Fruit fly (Drosophila melanogaster): ENCODE data around the gene CG11248.
A peak's percentile ranks its signal among the peaks of the same experiment; 100 is the strongest.

The CG11248 gene

DNA sequence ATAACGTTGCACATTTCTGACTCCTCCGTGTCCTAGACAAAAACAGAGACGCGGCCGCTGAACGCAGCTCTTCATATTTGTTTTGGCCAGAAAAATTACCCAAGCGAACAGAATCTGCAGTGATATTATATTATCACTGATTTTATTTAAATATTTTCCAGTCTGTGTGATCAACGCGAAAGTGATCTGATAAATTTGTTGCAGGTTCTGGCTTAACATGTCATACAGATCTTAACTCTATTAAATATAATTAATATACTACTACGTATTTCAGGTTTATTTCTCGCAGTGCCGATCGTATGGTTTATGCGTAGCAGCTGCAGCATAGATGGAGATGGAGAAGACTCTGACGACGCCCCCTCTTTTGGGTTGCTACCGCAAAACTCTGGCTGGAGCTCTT, 41.0 kb downstream of the CG11248 start (continued):
- TF ChIP-seq spab (GFP tag; optimal IDR thresholded peaks at IDR 0.05) = peak; percentile 55
- no peak for TF ChIP-seq Hr38 (GFP tag; optimal IDR thresholded peaks at IDR 0.05)
- no peak for TF ChIP-seq CG6276 (GFP tag; optimal IDR thresholded peaks at IDR 0.05)
- TF ChIP-seq CG32006 (GFP tag; optimal IDR thresholded peaks at IDR 0.05) = peak; percentile 25
- no peak for TF ChIP-seq vri (GFP tag; optimal IDR thresholded peaks at IDR 0.05)
- TF ChIP-seq CG1621 (tag; optimal IDR thresholded peaks at IDR 0.05) = peak; percentile 65
- peak; percentile 39 for TF ChIP-seq Eip75B (GFP tag; optimal IDR thresholded peaks at IDR 0.05)
- no peak for TF ChIP-seq fkh (GFP tag; optimal IDR thresholded peaks at IDR 0.05)
- no peak for TF ChIP-seq Gug (GFP tag; IDR thresholded peaks at IDR 0.05)
- TF ChIP-seq Eip78C (GFP tag) = peak; percentile 77
- TF ChIP-seq Ets96B (tag; optimal IDR thresholded peaks at IDR 0.05) = peak; percentile 77
- no peak for TF ChIP-seq CG4318 (GFP tag; optimal IDR thresholded peaks at IDR 0.05)
- peak; percentile 8 for TF ChIP-seq CG34406 (GFP tag; optimal IDR thresholded peaks at IDR 0.05)

DNA sequence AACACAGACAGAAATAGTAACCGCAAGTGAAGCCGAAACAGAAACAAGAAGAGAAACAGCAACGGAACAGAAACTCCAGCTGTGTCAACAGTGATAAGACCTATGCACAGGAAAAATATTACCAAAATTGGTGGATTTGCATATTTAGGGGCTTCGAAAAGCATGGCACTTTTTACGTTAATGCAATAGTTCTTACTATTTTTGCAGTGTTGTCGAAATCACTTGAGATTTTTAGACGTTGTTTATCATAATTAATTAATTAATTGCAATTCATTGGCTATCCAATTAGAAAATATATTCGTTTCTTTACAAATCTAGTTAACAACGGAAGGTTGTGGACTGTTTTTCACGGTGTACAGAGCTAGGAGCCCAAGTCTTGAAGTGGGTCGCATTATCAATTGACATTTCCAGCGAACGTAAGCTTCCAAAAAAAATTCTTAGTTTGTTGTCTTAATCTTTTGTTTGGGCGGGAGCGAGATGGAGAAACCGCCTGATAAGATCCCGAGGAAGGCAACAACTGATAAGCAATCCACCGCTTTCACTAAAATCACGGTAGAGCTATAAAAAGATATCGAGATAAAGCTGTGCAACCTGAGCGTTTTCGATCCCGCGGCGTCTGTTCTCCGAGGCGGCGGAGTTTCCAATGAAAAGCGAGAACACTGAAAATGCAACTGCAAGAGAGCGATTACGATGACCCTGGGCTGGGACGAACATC, 47.3 kb downstream of the CG11248 start:
- TF ChIP-seq fkh (GFP tag; optimal IDR thresholded peaks at IDR 0.05) (peak; percentile 51), Eip78C (GFP tag) (peak; percentile 47), svp (GFP tag) (peak; percentile 62), Ets21C (GFP tag; optimal IDR thresholded peaks at IDR 0.05) (no peak), cyc (GFP tag; optimal IDR thresholded peaks at IDR 0.05) (no peak)

- no peak for TF ChIP-seq CG8632 (GFP tag; optimal IDR thresholded peaks at IDR 0.05)
- no peak for TF ChIP-seq dac (GFP tag; optimal IDR thresholded peaks at IDR 0.05)
- TF ChIP-seq OdsH (GFP tag; optimal IDR thresholded peaks at IDR 0.05) = no peak
- TF ChIP-seq topi (GFP tag; optimal IDR thresholded peaks at IDR 0.05) = no peak
These were observed 47.9 kb downstream of the CG11248 start for dm6 chr3L:21727728-21728124.

dm6 chr3L:21728616-21729047, 48.8 kb downstream of the CG11248 start, which contains the start of the genes CG11247 and Polr2H:
Gene CG11247, minus strand, starts transcription at chr3L:21728806.
Gene Polr2H, plus strand, starts transcription at chr3L:21728932.
- TF ChIP-seq Hr4 (GFP tag; optimal IDR thresholded peaks at IDR 0.05) (peak; percentile 95), lz (GFP tag; optimal IDR thresholded peaks at IDR 0.05) (peak; percentile 94), fkh (GFP tag; optimal IDR thresholded peaks at IDR 0.05) (peak; percentile 79), Eip78C (GFP tag) (peak; percentile 93), Eip75B (GFP tag; optimal IDR thresholded peaks at IDR 0.05) (peak; percentile 88), Smox (GFP tag; optimal IDR thresholded peaks at IDR 0.05) (peak; percentile 86), acj6 (GFP tag; optimal IDR thresholded peaks at IDR 0.05) (peak; percentile 93), dac (GFP tag; optimal IDR thresholded peaks at IDR 0.05) (peak; percentile 80), cyc (GFP tag; optimal IDR thresholded peaks at IDR 0.05) (peak; percentile 96), achi (GFP tag; optimal IDR thresholded peaks at IDR 0.05) (peak; percentile 89), fd59A (GFP tag; optimal IDR thresholded peaks at IDR 0.05) (peak; percentile 68), Sox14 (GFP tag; optimal IDR thresholded peaks at IDR 0.05) (peak; percentile 92), dsx (GFP tag; optimal IDR thresholded peaks at IDR 0.05; ENCODE audit: poor library complexity, severe bottlenecking) (peak; percentile 58), CG7368 (GFP tag; optimal IDR thresholded peaks at IDR 0.05) (peak; percentile 80), CG8319 (GFP tag; optimal IDR thresholded peaks at IDR 0.05) (peak; percentile 80), CG8632 (GFP tag; optimal IDR thresholded peaks at IDR 0.05) (peak; percentile 63), CG34406 (GFP tag; optimal IDR thresholded peaks at IDR 0.05) (peak; percentile 79), CG16779 (tag; optimal IDR thresholded peaks at IDR 0.05) (no peak), topi (GFP tag; optimal IDR thresholded peaks at IDR 0.05) (peak; percentile 88), Eip93F (GFP tag; optimal IDR thresholded peaks at IDR 0.05) (peak; percentile 31), Gug (GFP tag; IDR thresholded peaks at IDR 0.05) (peak; percentile 88), svp (GFP tag) (peak; percentile 93), Sox102F (GFP tag; optimal IDR thresholded peaks at IDR 0.05) (peak; percentile 86), CG31627 (GFP tag; optimal IDR thresholded peaks at IDR 0.05) (peak; percentile 97), Ets21C (GFP tag; optimal IDR thresholded peaks at IDR 0.05) (peak; percentile 94), vri (GFP tag; optimal IDR thresholded peaks at IDR 0.05) (peak; percentile 70), CG15336 (GFP tag; IDR thresholded peaks at IDR 0.05) (peak; percentile 73), CG3919 (GFP tag; optimal IDR thresholded peaks at IDR 0.05) (peak; percentile 91), CG10669 (GFP tag; optimal IDR thresholded peaks at IDR 0.05) (peak; percentile 73), Ets96B (tag; optimal IDR thresholded peaks at IDR 0.05) (peak; percentile 78), Sox15 (GFP tag; optimal IDR thresholded peaks at IDR 0.05) (peak; percentile 95), fd85E (GFP tag; optimal IDR thresholded peaks at IDR 0.05) (peak; percentile 58), CG6854 (GFP tag; optimal IDR thresholded peaks at IDR 0.05) (no peak), CG11294 (GFP tag; IDR thresholded peaks at IDR 0.05) (peak; percentile 79; the same call in 1 of the 2 replicates), Blimp-1 (GFP tag; optimal IDR thresholded peaks at IDR 0.05) (peak; percentile 48), eg (GFP tag; IDR thresholded peaks at IDR 0.05) (peak; percentile 87), Hr38 (GFP tag; optimal IDR thresholded peaks at IDR 0.05) (peak; percentile 79)
